Worm (Caenorhabditis elegans): ENCODE results near the gene nhr-91.

The nhr-91 gene

ce11 chrX:15353874-15354480, 44.8 kb downstream of the nhr-91 start (continued):
- no peak for TF ChIP-seq lim-7 (GFP tag; IDR thresholded peaks at IDR 0.05)
- TF ChIP-seq skn-1 (tag; optimal IDR thresholded peaks at IDR 0.05) = no peak
- 0 out of 2 replicates have a peak, but pooled peaks have one; percentile 23 for TF ChIP-seq dmd-8 (GFP tag; IDR thresholded peaks at IDR 0.05)
- no peak for TF ChIP-seq zfp-3 (GFP tag; conservative IDR thresholded peaks at IDR 0.05)
- peak; percentile 77 for TF ChIP-seq spr-1 (tag; optimal IDR thresholded peaks at IDR 0.05)
- no peak for TF ChIP-seq F44E2.7 (GFP tag; IDR thresholded peaks at IDR 0.05)
- TF ChIP-seq nhr-102 (tag; optimal IDR thresholded peaks at IDR 0.05) = peak; percentile 56
- peak; percentile 82 for TF ChIP-seq egl-43 (GFP tag; IDR thresholded peaks at IDR 0.05)
- TF ChIP-seq nhr-28 (tag; optimal IDR thresholded peaks at IDR 0.05) = peak; percentile 82
- peak; percentile 59 for TF ChIP-seq nhr-237 (tag; optimal IDR thresholded peaks at IDR 0.05)
- 0 out of 2 replicates have a peak, but pooled peaks have one; percentile 45 for TF ChIP-seq nhr-42 (GFP tag; IDR thresholded peaks at IDR 0.05)
- no peak for TF ChIP-seq aly-2 (tag; optimal IDR thresholded peaks at IDR 0.05)
- peak; percentile 68 for TF ChIP-seq gei-8 (GFP tag; optimal IDR thresholded peaks at IDR 0.05)
- TF ChIP-seq hlh-11 (tag; optimal IDR thresholded peaks at IDR 0.05) = peak; percentile 95
- peak; percentile 94 for TF ChIP-seq set-16 (GFP tag; IDR thresholded peaks at IDR 0.05)
- TF ChIP-seq duxl-1 (tag; optimal IDR thresholded peaks at IDR 0.05; ENCODE audit: poor library complexity) = peak; percentile 35
- TF ChIP-seq sdz-12 (GFP tag; optimal IDR thresholded peaks at IDR 0.05) = no peak
- peak; percentile 63 to 81 for TF ChIP-seq lsy-2 (tag; optimal IDR thresholded peaks at IDR 0.05)
- TF ChIP-seq tag-97 (GFP tag; IDR thresholded peaks at IDR 0.05) = no peak; the same call in 1 of the 2 replicates
- peak; percentile 95 for TF ChIP-seq rbr-2 (tag; optimal IDR thresholded peaks at IDR 0.05)
- TF ChIP-seq jun-1 (tag; optimal IDR thresholded peaks at IDR 0.05) = peak; percentile 49
- no peak for TF ChIP-seq pqm-1 (tag; optimal IDR thresholded peaks at IDR 0.05)
- no peak for TF ChIP-seq lin-39 (tag; optimal IDR thresholded peaks at IDR 0.05)
- TF ChIP-seq egl-27 (tag; optimal IDR thresholded peaks at IDR 0.05) = no peak
- 0 out of 2 replicates have a peak, but pooled peaks have one; percentile 7 for TF ChIP-seq vab-7 (GFP tag; IDR thresholded peaks at IDR 0.05)
- no peak for TF ChIP-seq madf-5 (GFP tag; IDR thresholded peaks at IDR 0.05)
- TF ChIP-seq mes-2 (tag; optimal IDR thresholded peaks at IDR 0.05; ENCODE audit: poor library complexity, severe bottlenecking) = peak; percentile 61
- TF ChIP-seq daf-16 (GFP tag; optimal IDR thresholded peaks at IDR 0.05) = peak; percentile 15 to 84
- TF ChIP-seq daf-16 (tag; optimal IDR thresholded peaks at IDR 0.05) = peak; percentile 51
- peak; percentile 71 for TF ChIP-seq fkh-10 (GFP tag; optimal IDR thresholded peaks at IDR 0.05)
- no peak for TF ChIP-seq cey-2 (tag; optimal IDR thresholded peaks at IDR 0.05; ENCODE audit: borderline replicate concordance, insufficient read depth)
- peak; percentile 87 for TF ChIP-seq nhr-25 (tag; optimal IDR thresholded peaks at IDR 0.05; ENCODE audit: borderline replicate concordance, insufficient read depth)
- peak; percentile 9 for TF ChIP-seq ama-1 (optimal IDR thresholded peaks at IDR 0.05)
- TF ChIP-seq dpl-1 (GFP tag; optimal IDR thresholded peaks at IDR 0.05) = peak; percentile 15
- TF ChIP-seq nhr-77 (tag; optimal IDR thresholded peaks at IDR 0.05) = peak; percentile 83
- no peak for TF ChIP-seq R02D3.7 (tag; optimal IDR thresholded peaks at IDR 0.05)
- peak; percentile 93 for TF ChIP-seq mep-1 (tag; optimal IDR thresholded peaks at IDR 0.05)
- TF ChIP-seq ctbp-1 (GFP tag; IDR thresholded peaks at IDR 0.05) = peak; percentile 91
- TF ChIP-seq php-3 (GFP tag; IDR thresholded peaks at IDR 0.05) = peak; percentile 76
- TF ChIP-seq spr-3 (GFP tag; optimal IDR thresholded peaks at IDR 0.05) = peak; percentile 38
- peak; percentile 72; the same call in 1 of the 2 replicates for TF ChIP-seq T26A8.4 (GFP tag; IDR thresholded peaks at IDR 0.05)
- TF ChIP-seq dve-1 (tag; optimal IDR thresholded peaks at IDR 0.05; ENCODE audit: insufficient read depth) = peak; percentile 82
- TF ChIP-seq ceh-28 (tag; optimal IDR thresholded peaks at IDR 0.05) = no peak
- peak; percentile 93 for TF ChIP-seq mxl-3 (GFP tag; optimal IDR thresholded peaks at IDR 0.05)
- TF ChIP-seq nhr-76 (tag; optimal IDR thresholded peaks at IDR 0.05) = peak; percentile 23
- peak; percentile 96 for TF ChIP-seq hlh-30 (tag; optimal IDR thresholded peaks at IDR 0.05; ENCODE audit: insufficient read depth)
- TF ChIP-seq T20F7.1 (GFP tag; optimal IDR thresholded peaks at IDR 0.05) = peak; percentile 75
- TF ChIP-seq F49E8.2 (tag; optimal IDR thresholded peaks at IDR 0.05; ENCODE audit: borderline replicate concordance) = no peak
- TF ChIP-seq ceh-20 (GFP tag; IDR thresholded peaks at IDR 0.05) = peak; percentile 90
- no peak for TF ChIP-seq zip-11 (GFP tag; IDR thresholded peaks at IDR 0.05)

Data from whole organism, L4 larva.